Fruit fly (Drosophila melanogaster) whole organism, embryonic: ENCODE results near the gene CG32642.

Experiments
- Adf1 ChIP-seq: fragments of 200-800 bp; sonication (Bioruptor generic); IDR thresholded peaks from 2 replicates; pipeline ENCODE4 v1.3.6; 2022; ENCODE audit warnings: missing biosample characterization, missing genetic modification characterization
- Atf3 ChIP-seq: fragments of 200-800 bp; sonication (Bioruptor generic); optimal IDR thresholded peaks from 3 replicates; lab custom pipeline; 2016; ENCODE audit warnings: missing biosample characterization, missing genetic modification characterization
- BEAF-32 ChIP-seq: fragments of 200-800 bp; sonication (Bioruptor generic); optimal IDR thresholded peaks from 3 replicates; lab custom pipeline; 2017; ENCODE audit warnings: missing biosample characterization, missing genetic modification characterization, mild to moderate bottlenecking, moderate library complexity, missing genetic modification reagents
- BtbVII ChIP-seq: fragments of 200-800 bp; sonication (Bioruptor generic); optimal IDR thresholded peaks from 3 replicates; lab custom pipeline; 2017; ENCODE audit warnings: missing biosample characterization, mild to moderate bottlenecking, missing genetic modification characterization
- CG10654 ChIP-seq: fragments of 200-800 bp; sonication (Bioruptor generic); optimal IDR thresholded peaks from 2 replicates; lab custom pipeline; 2016; ENCODE audit warnings: missing biosample characterization, missing genetic modification characterization
- CG13424 ChIP-seq: fragments of 200-800 bp; sonication (Bioruptor generic); optimal IDR thresholded peaks from 2 replicates; lab custom pipeline; 2019; ENCODE audit warnings: missing biosample characterization, mild to moderate bottlenecking, missing genetic modification characterization, moderate library complexity
- CG14050 ChIP-seq: fragments of 200-800 bp; sonication (Bioruptor generic); IDR thresholded peaks from 3 replicates; pipeline ENCODE4 v1.3.6; 2022; ENCODE audit warnings: missing biosample characterization, missing genetic modification characterization
- CG17359 ChIP-seq: fragments of 200-800 bp; sonication (Bioruptor generic); optimal IDR thresholded peaks from 3 replicates; lab custom pipeline; 2018; ENCODE audit warnings: missing biosample characterization, mild to moderate bottlenecking, missing genetic modification characterization, moderate library complexity
- CG17385 ChIP-seq: fragments of 200-800 bp; sonication (Bioruptor generic); optimal IDR thresholded peaks from 3 replicates; lab custom pipeline; 2018; ENCODE audit warnings: missing biosample characterization, mild to moderate bottlenecking, missing genetic modification characterization
- CG3065 ChIP-seq: fragments of 200-800 bp; sonication (Bioruptor generic); optimal IDR thresholded peaks from 2 replicates; lab custom pipeline; 2016; ENCODE audit warnings: missing biosample characterization, missing genetic modification characterization
- CG33213 ChIP-seq: fragments of 200-800 bp; sonication (Bioruptor generic); optimal IDR thresholded peaks from 3 replicates; lab custom pipeline; 2016; ENCODE audit warnings: missing biosample characterization, missing genetic modification characterization
- CG33557 ChIP-seq: fragments of 200-800 bp; sonication (Bioruptor generic); optimal IDR thresholded peaks from 2 replicates; lab custom pipeline; 2019; ENCODE audit warnings: missing biosample characterization, mild to moderate bottlenecking, missing genetic modification characterization, moderate library complexity
- CG3995 ChIP-seq: fragments of 200-800 bp; sonication (Bioruptor generic); optimal IDR thresholded peaks from 3 replicates; lab custom pipeline; 2016; ENCODE audit warnings: missing biosample characterization, missing genetic modification characterization
- CG6765 ChIP-seq: fragments of 200-800 bp; sonication (Bioruptor generic); optimal IDR thresholded peaks from 3 replicates; lab custom pipeline; 2017; ENCODE audit warnings: missing biosample characterization, mild to moderate bottlenecking, missing genetic modification characterization
- CG7271 ChIP-seq: fragments of 200-800 bp; sonication (Bioruptor generic); optimal IDR thresholded peaks from 2 replicates; lab custom pipeline; 2018; ENCODE audit warnings: missing biosample characterization, mild to moderate bottlenecking, missing genetic modification characterization, moderate library complexity
- CG8924 ChIP-seq: fragments of 200-800 bp; optimal IDR thresholded peaks from 3 replicates; lab custom pipeline; 2019; ENCODE audit warnings: missing biosample characterization, mild to moderate bottlenecking, missing genetic modification characterization, moderate library complexity
- CG9437 ChIP-seq: fragments of 200-800 bp; sonication (Bioruptor generic); optimal IDR thresholded peaks from 2 replicates; lab custom pipeline; 2018; ENCODE audit warnings: missing biosample characterization, mild to moderate bottlenecking, missing genetic modification characterization
- CG9817 ChIP-seq: fragments of 200-800 bp; sonication (Bioruptor generic); optimal IDR thresholded peaks from 2 replicates; lab custom pipeline; 2018; ENCODE audit warnings: missing biosample characterization, mild to moderate bottlenecking, missing genetic modification characterization, moderate library complexity
- CG9932 ChIP-seq: fragments of 200-800 bp; sonication (Bioruptor generic); IDR thresholded peaks from 2 replicates; pipeline ENCODE4 v1.3.6; 2022; ENCODE audit warnings: missing biosample characterization, missing genetic modification characterization
- CTCF ChIP-seq: fragments of 200-800 bp; sonication (Bioruptor generic); optimal IDR thresholded peaks from 2 replicates; lab custom pipeline; 2017; ENCODE audit warnings: missing biosample characterization, mild to moderate bottlenecking, missing genetic modification characterization, moderate library complexity
- Chrac-16 ChIP-seq: fragments of 200-800 bp; sonication (Bioruptor generic); optimal IDR thresholded peaks from 3 replicates; lab custom pipeline; 2016; ENCODE audit warnings: missing biosample characterization, missing genetic modification characterization
- Dad ChIP-seq: fragments of 200-800 bp; sonication (Bioruptor generic); optimal IDR thresholded peaks from 3 replicates; lab custom pipeline; 2016; ENCODE audit warnings: missing biosample characterization, missing genetic modification characterization
- Dip3 ChIP-seq: fragments of 200-800 bp; sonication (Bioruptor generic); optimal IDR thresholded peaks from 3 replicates; lab custom pipeline; 2016; ENCODE audit warnings: missing biosample characterization, missing genetic modification characterization
- GATAe ChIP-seq: fragments of 200-800 bp; sonication (Bioruptor generic); conservative IDR thresholded peaks from 2 replicates; pipeline ENCODE4 v1.3.6; 2022; ENCODE audit warnings: missing biosample characterization, missing genetic modification characterization
- HLHmδ ChIP-seq: fragments of 200-800 bp; sonication (Bioruptor generic); optimal IDR thresholded peaks from 2 replicates; lab custom pipeline; 2018; ENCODE audit warnings: missing biosample characterization, mild to moderate bottlenecking, missing genetic modification characterization, moderate library complexity
- Hr78 ChIP-seq, 2 experiments: fragments of 200-800 bp in 1 of 2; fragments of >200 bp in 1 of 2; sonication (Bioruptor generic) in 1 of 2; optimal IDR thresholded peaks; 2 replicates each; lab custom pipeline; 2017 to 2019; ENCODE audit warnings: missing biosample characterization in 2 of 2, missing genetic modification characterization in 2 of 2, mild to moderate bottlenecking in 1 of 2, moderate library complexity in 1 of 2
- Jarid2 ChIP-seq: fragments of 200-800 bp; sonication (Bioruptor generic); optimal IDR thresholded peaks from 3 replicates; lab custom pipeline; 2017; ENCODE audit warnings: mild to moderate bottlenecking, missing biosample characterization, missing genetic modification reagents, missing genetic modification characterization
- Ssrp ChIP-seq: fragments of 200-800 bp; sonication (Bioruptor generic); optimal IDR thresholded peaks from 2 replicates; lab custom pipeline; 2018; ENCODE audit warnings: missing biosample characterization, mild to moderate bottlenecking, missing genetic modification characterization, moderate library complexity
- Tbp ChIP-seq: fragments of >200 bp; optimal IDR thresholded peaks from 2 replicates; lab custom pipeline; 2018; ENCODE audit warnings: missing biosample characterization, missing genetic modification characterization
- az2 ChIP-seq: fragments of 200-800 bp; sonication (Bioruptor generic); optimal IDR thresholded peaks from 3 replicates; lab custom pipeline; 2016; ENCODE audit warnings: missing biosample characterization, missing genetic modification characterization
- ci ChIP-seq: fragments of 200-800 bp; sonication (Bioruptor generic); IDR thresholded peaks from 3 replicates; pipeline ENCODE4 v1.3.6; 2022; ENCODE audit warnings: missing biosample characterization, missing genetic modification characterization
- ems ChIP-seq: fragments of 200-800 bp; sonication (Bioruptor generic); optimal IDR thresholded peaks from 3 replicates; lab custom pipeline; 2016; ENCODE audit warnings: missing biosample characterization, missing genetic modification characterization
- fd64A ChIP-seq: fragments of 200-800 bp; sonication (Bioruptor generic); optimal IDR thresholded peaks from 3 replicates; lab custom pipeline; 2018; ENCODE audit warnings: missing biosample characterization, mild to moderate bottlenecking, missing genetic modification characterization
- fru ChIP-seq: fragments of >200 bp; optimal IDR thresholded peaks from 2 replicates; lab custom pipeline; 2017
- gcm ChIP-seq: fragments of 200-800 bp; sonication (Bioruptor generic); optimal IDR thresholded peaks from 2 replicates; lab custom pipeline; 2019; ENCODE audit warnings: missing biosample characterization, mild to moderate bottlenecking, missing genetic modification characterization, moderate library complexity
- ham ChIP-seq: fragments of 200-800 bp; sonication (Bioruptor generic); IDR thresholded peaks from 2 replicates; pipeline ENCODE4 v1.3.6; 2022; ENCODE audit warnings: missing biosample characterization, missing genetic modification characterization
- hkb ChIP-seq, 2 experiments: fragments of 200-800 bp in 1 of 2; fragments of >200 bp in 1 of 2; sonication (Bioruptor generic) in 1 of 2; IDR thresholded peaks in 1 of 2; optimal IDR thresholded peaks in 1 of 2; 2 replicates each; pipeline versions ENCODE4 v1.3.6 to Lab custom; 2017 to 2022; ENCODE audit warnings: missing biosample characterization in 1 of 2, missing genetic modification characterization in 1 of 2
- nom ChIP-seq: fragments of 200-800 bp; sonication (Bioruptor generic); optimal IDR thresholded peaks from 2 replicates; lab custom pipeline; 2017; ENCODE audit warnings: missing biosample characterization, missing genetic modification characterization, mild to moderate bottlenecking, moderate library complexity, missing genetic modification reagents
- oc ChIP-seq: fragments of 200-800 bp; sonication (Bioruptor generic); optimal IDR thresholded peaks from 2 replicates; lab custom pipeline; 2018; ENCODE audit warnings: missing biosample characterization, mild to moderate bottlenecking, missing genetic modification characterization, moderate library complexity
- pho ChIP-seq: fragments of 200-800 bp; sonication (Bioruptor generic); optimal IDR thresholded peaks from 2 replicates; lab custom pipeline; 2016; ENCODE audit warnings: missing biosample characterization, missing genetic modification characterization
- prd ChIP-seq, 3 experiments: fragments of >200 bp in 2 of 3; fragments of 200-800 bp in 1 of 3; sonication (Bioruptor generic) in 1 of 3; optimal IDR thresholded peaks in 2 of 3; IDR thresholded peaks in 1 of 3; 2 replicates in 2 of 3; 3 replicates in 1 of 3; pipeline versions ENCODE4 v1.3.6 to Lab custom; 2017 to 2022; ENCODE audit warnings: missing biosample characterization in 1 of 3, missing genetic modification characterization in 1 of 3
- pros ChIP-seq: fragments of 200-800 bp; sonication (Bioruptor generic); optimal IDR thresholded peaks from 3 replicates; lab custom pipeline; 2019; ENCODE audit warnings: missing biosample characterization, mild to moderate bottlenecking, missing genetic modification characterization, moderate library complexity
- row ChIP-seq: fragments of 200-800 bp; sonication (Bioruptor generic); IDR thresholded peaks from 3 replicates; pipeline ENCODE4 v1.3.6; 2022; ENCODE audit warnings: missing biosample characterization, missing genetic modification characterization
- sna ChIP-seq: fragments of 200-800 bp; sonication (Bioruptor generic); IDR thresholded peaks from 2 replicates; pipeline ENCODE4 v1.3.6; 2022; ENCODE audit warnings: missing biosample characterization, missing genetic modification characterization; ENCODE audit not compliant: partially characterized antibody
- sob ChIP-seq: fragments of 200-800 bp; sonication (Bioruptor generic); IDR thresholded peaks from 2 replicates; pipeline ENCODE4 v1.3.6; 2022; ENCODE audit warnings: missing biosample characterization, missing genetic modification characterization
- ssp ChIP-seq: fragments of 200-800 bp; sonication (Bioruptor generic); IDR thresholded peaks from 2 replicates; pipeline ENCODE4 v1.3.6; 2022; ENCODE audit warnings: missing biosample characterization, missing genetic modification characterization
- tio ChIP-seq: fragments of 200-800 bp; sonication (Bioruptor generic); optimal IDR thresholded peaks from 2 replicates; lab custom pipeline; 2017; ENCODE audit warnings: missing biosample characterization, missing genetic modification characterization, inconsistent platforms
- z ChIP-seq: fragments of 200-800 bp; sonication (Bioruptor generic); IDR thresholded peaks from 3 replicates; pipeline ENCODE4 v1.3.6; 2022; ENCODE audit warnings: missing biosample characterization, missing genetic modification characterization

CG32642 gene

DNA sequence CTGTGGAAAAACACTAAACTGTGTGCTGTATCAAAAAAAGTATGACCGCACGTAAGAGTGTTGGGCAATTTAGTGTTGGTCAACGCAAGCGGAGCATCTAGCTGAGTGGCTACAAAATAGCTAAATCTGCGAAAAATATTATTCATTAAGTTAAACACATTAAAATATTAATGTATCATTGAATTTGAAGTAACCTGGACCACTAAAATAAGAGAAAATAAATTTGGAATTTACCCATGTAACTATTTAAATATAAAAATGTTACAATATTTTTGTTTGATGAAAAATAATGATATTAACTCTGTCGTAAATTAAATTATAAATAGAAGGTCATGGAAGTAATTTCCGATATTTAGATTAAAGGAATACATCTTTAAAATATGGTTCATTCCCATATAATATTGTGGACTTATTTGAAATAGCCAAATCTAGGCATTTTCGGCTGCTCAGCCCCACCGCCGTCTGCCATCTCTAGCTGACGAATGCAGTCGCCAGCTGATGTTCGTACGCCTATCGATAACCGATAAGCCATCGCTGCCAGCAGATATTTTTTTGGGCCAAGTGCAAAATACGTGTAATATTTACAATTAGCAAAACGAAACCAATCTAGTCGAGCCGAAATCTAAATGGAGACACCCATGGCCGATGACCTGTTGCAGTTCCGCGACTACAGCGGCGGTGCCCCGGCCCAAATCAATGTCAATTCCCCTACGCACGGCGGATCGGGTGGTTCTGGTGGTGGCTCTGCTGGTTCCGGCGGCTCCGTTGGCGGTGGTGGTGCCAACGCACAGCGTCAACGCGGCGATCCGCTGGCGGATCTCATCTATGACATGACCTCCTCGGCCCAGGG lies 49.2 kb upstream of the CG32642 start, which contains the start of the genes Brms1 and CG4645 (continued):
- no peak for TF ChIP-seq ems (GFP tag; lab: Kevin White, UChicago)
- peak; percentile 2 for TF ChIP-seq BtbVII (GFP tag; lab: Kevin White, UChicago)
- no peak for TF ChIP-seq Hr78 (GFP tag; optimal IDR thresholded peaks at IDR 0.05; lab: Kevin White, UChicago)
- TF ChIP-seq CG9817 (tag; lab: Kevin White, UChicago), result peak; percentile 47
- TF ChIP-seq Dip3 (GFP tag; lab: Kevin White, UChicago), result no peak
- TF ChIP-seq ci (GFP tag; lab: Robert Waterston, UW), result peak; percentile 33; the same call in 2 of the 3 replicates
- no peak for TF ChIP-seq prd (optimal IDR thresholded peaks at IDR 0.05; lab: Kevin White, UChicago)
- TF ChIP-seq prd (GFP tag; IDR thresholded peaks at IDR 0.05; lab: Robert Waterston, UW), result peak; percentile 50; the same call in 2 of the 3 replicates
- TF ChIP-seq sna (GFP tag; lab: Robert Waterston, UW), result 0 out of 2 replicates have a peak, but pooled peaks have one; percentile 27
- peak; percentile 54 for TF ChIP-seq CG9437 (GFP tag; lab: Kevin White, UChicago)
- TF ChIP-seq ham (GFP tag; lab: Robert Waterston, UW), result no peak
- TF ChIP-seq CG8924 (tag; lab: Kevin White, UChicago), result peak; percentile 41
- no peak; the same call in 1 of the 2 replicates for TF ChIP-seq Adf1 (GFP tag; lab: Robert Waterston, UW)
- no peak for TF ChIP-seq nom
- TF ChIP-seq CG7271 (tag; lab: Kevin White, UChicago), result no peak
- no peak for TF ChIP-seq Atf3
- peak; percentile 51; the same call in 1 of the 2 replicates for TF ChIP-seq sob (GFP tag; lab: Robert Waterston, UW)
- peak; percentile 12 for TF ChIP-seq CG17359 (tag; lab: Kevin White, UChicago)
- no peak for TF ChIP-seq CG33213 (GFP tag; lab: Kevin White, UChicago)
- TF ChIP-seq GATAe, result no peak
- TF ChIP-seq CG9932 (GFP tag; lab: Robert Waterston, UW), result peak; percentile 74
- TF ChIP-seq pros (GFP tag; lab: Kevin White, UChicago), result no peak
- TF ChIP-seq Tbp (GFP tag; lab: Kevin White, UChicago), result no peak
- TF ChIP-seq tio, result no peak
- no peak for TF ChIP-seq CTCF
- TF ChIP-seq BEAF-32 (GFP tag; lab: Kevin White, UChicago), result peak; percentile 61
- no peak for TF ChIP-seq fru (lab: Kevin White, UChicago)
- no peak for TF ChIP-seq CG3065 (GFP tag; lab: Kevin White, UChicago)
- TF ChIP-seq CG13424 (tag; lab: Kevin White, UChicago), result peak; percentile 61
- peak; percentile 34 for TF ChIP-seq Ssrp (tag; lab: Kevin White, UChicago)
- TF ChIP-seq CG6765, result peak; percentile 8
- peak; percentile 78 for TF ChIP-seq row (GFP tag; lab: Robert Waterston, UW)
- no peak for TF ChIP-seq hkb (optimal IDR thresholded peaks at IDR 0.05; lab: Kevin White, UChicago)
- TF ChIP-seq hkb (GFP tag; IDR thresholded peaks at IDR 0.05; lab: Robert Waterston, UW), result no peak
- TF ChIP-seq CG14050 (GFP tag; lab: Robert Waterston, UW), result no peak
- peak; percentile 17 for TF ChIP-seq pho (GFP tag; lab: Kevin White, UChicago)
- peak; percentile 30 for TF ChIP-seq CG17385 (GFP tag; lab: Kevin White, UChicago)
- TF ChIP-seq z (GFP tag; lab: Robert Waterston, UW), result no peak
- TF ChIP-seq oc (tag; lab: Kevin White, UChicago), result no peak
- TF ChIP-seq Chrac-16 (GFP tag; lab: Kevin White, UChicago), result peak; percentile 47
- no peak for TF ChIP-seq HLHmδ
- TF ChIP-seq ssp (GFP tag; lab: Robert Waterston, UW), result peak; percentile 48; the same call in 1 of the 2 replicates
- TF ChIP-seq az2, result peak; percentile 29
- TF ChIP-seq Jarid2 (GFP tag; lab: Kevin White, UChicago), result no peak
- TF ChIP-seq CG33557 (GFP tag; lab: Kevin White, UChicago), result peak; percentile 40
- no peak for TF ChIP-seq CG10654 (GFP tag; lab: Kevin White, UChicago)
- no peak for TF ChIP-seq gcm (GFP tag; lab: Kevin White, UChicago)
- TF ChIP-seq CG3995, result peak; percentile 2
- no peak for TF ChIP-seq fd64A (GFP tag; lab: Kevin White, UChicago)
- no peak for TF ChIP-seq Dad (GFP tag; lab: Kevin White, UChicago)
